Fruit fly (Drosophila melanogaster) whole organism, embryonic: ENCODE measurements around the gene Mtr3.

Experiments used
- Atf-2 ChIP-seq: fragments of 200-800 bp; sonication (Bioruptor generic); optimal IDR thresholded peaks from 2 replicates; lab custom pipeline; 2016; ENCODE audit warnings: missing biosample characterization, missing genetic modification characterization
- Atf3 ChIP-seq: fragments of 200-800 bp; sonication (Bioruptor generic); optimal IDR thresholded peaks from 3 replicates; lab custom pipeline; 2016; ENCODE audit warnings: missing biosample characterization, missing genetic modification characterization
- B-H2 ChIP-seq: fragments of 200-800 bp; sonication (Bioruptor generic); optimal IDR thresholded peaks from 2 replicates; lab custom pipeline; 2018; ENCODE audit warnings: missing biosample characterization, mild to moderate bottlenecking, missing genetic modification characterization
- CG10959 ChIP-seq: fragments of 200-800 bp; sonication (Bioruptor generic); IDR thresholded peaks from 2 replicates; pipeline ENCODE4 v1.3.6; 2022; ENCODE audit warnings: missing biosample characterization, missing genetic modification characterization
- CG11085 ChIP-seq: fragments of 200-800 bp; sonication (Bioruptor generic); IDR thresholded peaks from 2 replicates; pipeline ENCODE4 v1.3.6; 2022; ENCODE audit warnings: missing biosample characterization, missing genetic modification characterization
- CG11695 ChIP-seq: fragments of 200-800 bp; sonication (Bioruptor generic); IDR thresholded peaks from 3 replicates; pipeline ENCODE4 v1.3.6; 2022; ENCODE audit warnings: missing biosample characterization, missing genetic modification characterization
- CG11696 ChIP-seq: fragments of 200-800 bp; sonication (Bioruptor generic); IDR thresholded peaks from 2 replicates; pipeline ENCODE4 v1.3.6; 2022; ENCODE audit warnings: missing biosample characterization, missing genetic modification characterization
- CG12942 ChIP-seq: fragments of 200-800 bp; sonication (Bioruptor generic); optimal IDR thresholded peaks from 3 replicates; lab custom pipeline; 2016; ENCODE audit warnings: missing biosample characterization, missing genetic modification characterization
- CG14441 ChIP-seq: fragments of 200-800 bp; sonication (Bioruptor generic); IDR thresholded peaks from 2 replicates; pipeline ENCODE4 v1.3.6; 2022; ENCODE audit warnings: missing biosample characterization, missing genetic modification characterization
- CG14965 ChIP-seq: fragments of 200-800 bp; sonication (Bioruptor generic); optimal IDR thresholded peaks from 2 replicates; lab custom pipeline; 2016; ENCODE audit warnings: missing biosample characterization, missing genetic modification characterization, borderline replicate concordance
- CG15269 ChIP-seq: fragments of 200-800 bp; sonication (Bioruptor generic); optimal IDR thresholded peaks from 2 replicates; lab custom pipeline; 2018; ENCODE audit warnings: missing biosample characterization, mild to moderate bottlenecking, missing genetic modification characterization, moderate library complexity
- CG15479 ChIP-seq: fragments of 200-800 bp; sonication (Bioruptor generic); optimal IDR thresholded peaks from 3 replicates; lab custom pipeline; 2019; ENCODE audit warnings: missing biosample characterization, mild to moderate bottlenecking, missing genetic modification characterization, moderate library complexity
- CG1603 ChIP-seq: fragments of 200-800 bp; sonication (Bioruptor generic); optimal IDR thresholded peaks from 2 replicates; lab custom pipeline; 2019; ENCODE audit warnings: missing biosample characterization, mild to moderate bottlenecking, missing genetic modification characterization, moderate library complexity
- CG18619 ChIP-seq: fragments of 200-800 bp; sonication (Bioruptor generic); optimal IDR thresholded peaks from 3 replicates; lab custom pipeline; 2017; ENCODE audit warnings: missing biosample characterization, mild to moderate bottlenecking, missing genetic modification characterization
- CG2678 ChIP-seq: fragments of 200-800 bp; sonication (Bioruptor generic); optimal IDR thresholded peaks from 3 replicates; lab custom pipeline; 2019; ENCODE audit warnings: missing biosample characterization, mild to moderate bottlenecking, missing genetic modification characterization, moderate library complexity
- CG31365 ChIP-seq: fragments of 200-800 bp; sonication (Bioruptor generic); optimal IDR thresholded peaks from 2 replicates; lab custom pipeline; 2018; ENCODE audit warnings: missing biosample characterization, mild to moderate bottlenecking, missing genetic modification characterization
- CG5180 ChIP-seq: fragments of 200-800 bp; sonication (Bioruptor generic); optimal IDR thresholded peaks from 3 replicates; lab custom pipeline; 2017; ENCODE audit warnings: missing biosample characterization, missing genetic modification characterization, mild to moderate bottlenecking, moderate library complexity, missing genetic modification reagents
- CG5953 ChIP-seq: fragments of 200-800 bp; sonication (Bioruptor generic); IDR thresholded peaks from 2 replicates; pipeline ENCODE4 v1.3.6; 2022; ENCODE audit warnings: missing biosample characterization, missing genetic modification characterization
- CG6254 ChIP-seq: fragments of 200-800 bp; sonication (Bioruptor generic); optimal IDR thresholded peaks from 3 replicates; lab custom pipeline; 2017; ENCODE audit warnings: mild to moderate bottlenecking, missing biosample characterization, missing genetic modification reagents, missing genetic modification characterization
- CG6689 ChIP-seq: fragments of 200-800 bp; sonication (Bioruptor generic); IDR thresholded peaks from 2 replicates; pipeline ENCODE4 v1.3.6; 2022; ENCODE audit warnings: missing biosample characterization, missing genetic modification characterization
- CG8765 ChIP-seq: fragments of 200-800 bp; sonication (Bioruptor generic); IDR thresholded peaks from 2 replicates; pipeline ENCODE4 v1.3.6; 2022; ENCODE audit warnings: missing biosample characterization, missing genetic modification characterization
- CrebB ChIP-seq: fragments of 200-800 bp; sonication (Bioruptor generic); optimal IDR thresholded peaks from 3 replicates; lab custom pipeline; 2018; ENCODE audit warnings: missing biosample characterization, mild to moderate bottlenecking, missing genetic modification characterization
- Dll ChIP-seq: fragments of 200-800 bp; sonication (Bioruptor generic); IDR thresholded peaks from 4 replicates; pipeline ENCODE4 v1.3.6; 2022; ENCODE audit warnings: missing biosample characterization, missing genetic modification characterization; ENCODE audit not compliant: partially characterized antibody
- Ets65A ChIP-seq: fragments of 200-800 bp; sonication (Bioruptor generic); peaks from one replicate; lab custom pipeline; 2016; ENCODE audit warnings: missing biosample characterization, missing genetic modification characterization
- Hand ChIP-seq: fragments of 200-800 bp; sonication (Bioruptor generic); optimal IDR thresholded peaks from 2 replicates; lab custom pipeline; 2017; ENCODE audit warnings: mild to moderate bottlenecking, missing biosample characterization, missing genetic modification reagents, missing genetic modification characterization
- HmgD ChIP-seq: fragments of 200-800 bp; sonication (Bioruptor generic); optimal IDR thresholded peaks from 3 replicates; lab custom pipeline; 2016; ENCODE audit warnings: missing biosample characterization, missing genetic modification characterization
- Hmr ChIP-seq: fragments of 200-800 bp; sonication (Bioruptor generic); optimal IDR thresholded peaks from 3 replicates; lab custom pipeline; 2017; ENCODE audit warnings: mild to moderate bottlenecking, missing biosample characterization, missing genetic modification reagents, missing genetic modification characterization
- Hsf ChIP-seq: fragments of 200-800 bp; sonication (Bioruptor generic); optimal IDR thresholded peaks from 3 replicates; lab custom pipeline; 2016; ENCODE audit warnings: missing biosample characterization, missing genetic modification characterization
- NC2β ChIP-seq: fragments of 200-800 bp; sonication (Bioruptor generic); optimal IDR thresholded peaks from 2 replicates; lab custom pipeline; 2016; ENCODE audit warnings: missing biosample characterization, missing genetic modification characterization
- Side ChIP-seq: fragments of 200-800 bp; sonication (Bioruptor generic); optimal IDR thresholded peaks from 2 replicates; lab custom pipeline; 2016; ENCODE audit warnings: missing biosample characterization, missing genetic modification characterization
- Sox100B ChIP-seq: fragments of 200-800 bp; sonication (Bioruptor generic); optimal IDR thresholded peaks from 3 replicates; lab custom pipeline; 2018; ENCODE audit warnings: missing biosample characterization, mild to moderate bottlenecking, missing genetic modification characterization
- amos ChIP-seq: fragments of 200-800 bp; sonication (Bioruptor generic); IDR thresholded peaks from 2 replicates; pipeline ENCODE4 v1.3.6; 2022; ENCODE audit warnings: missing biosample characterization, missing genetic modification characterization; ENCODE audit not compliant: partially characterized antibody
- ap ChIP-seq: fragments of 200-800 bp; sonication (Bioruptor generic); IDR thresholded peaks from 2 replicates; pipeline ENCODE4 v1.3.6; 2022; ENCODE audit warnings: missing biosample characterization, missing genetic modification characterization
- ase ChIP-seq: fragments of 200-800 bp; sonication (Bioruptor generic); IDR thresholded peaks from 3 replicates; pipeline ENCODE4 v1.3.6; 2022; ENCODE audit warnings: missing biosample characterization, missing genetic modification characterization
- ash1 ChIP-seq: fragments of 200-800 bp; sonication (Bioruptor generic); optimal IDR thresholded peaks from 2 replicates; lab custom pipeline; 2018; ENCODE audit warnings: missing biosample characterization, mild to moderate bottlenecking, missing genetic modification characterization
- ato ChIP-seq: fragments of 200-800 bp; sonication (Bioruptor generic); IDR thresholded peaks from 2 replicates; pipeline ENCODE4 v1.3.6; 2022; ENCODE audit warnings: missing biosample characterization, missing genetic modification characterization; ENCODE audit not compliant: partially characterized antibody
- bcd ChIP-seq: fragments of 200-800 bp; sonication (Bioruptor generic); optimal IDR thresholded peaks from 2 replicates; lab custom pipeline; 2017; ENCODE audit warnings: missing biosample characterization, mild to moderate bottlenecking, missing genetic modification characterization
- chinmo ChIP-seq: fragments of 200-800 bp; sonication (Bioruptor generic); IDR thresholded peaks from 4 replicates; pipeline ENCODE4 v1.3.6; 2022; ENCODE audit warnings: missing biosample characterization, missing genetic modification characterization; ENCODE audit not compliant: partially characterized antibody
- eve ChIP-seq, 2 experiments: fragments of >200 bp; optimal IDR thresholded peaks; 2 replicates each; lab custom pipeline; 2017; ENCODE audit warnings: missing biosample characterization in 2 of 2, missing genetic modification characterization in 2 of 2
- gcm ChIP-seq: fragments of 200-800 bp; sonication (Bioruptor generic); optimal IDR thresholded peaks from 2 replicates; lab custom pipeline; 2019; ENCODE audit warnings: missing biosample characterization, mild to moderate bottlenecking, missing genetic modification characterization, moderate library complexity
- grau ChIP-seq: fragments of 200-800 bp; optimal IDR thresholded peaks from 3 replicates; lab custom pipeline; 2019; ENCODE audit warnings: missing biosample characterization, mild to moderate bottlenecking, missing genetic modification characterization, moderate library complexity
- gt ChIP-seq: fragments of 200-800 bp; sonication (Bioruptor generic); IDR thresholded peaks from 2 replicates; pipeline ENCODE4 v1.3.6; 2022; ENCODE audit warnings: missing biosample characterization, missing genetic modification characterization
- her ChIP-seq: fragments of 200-800 bp; sonication (Bioruptor generic); optimal IDR thresholded peaks from 2 replicates; lab custom pipeline; 2016; ENCODE audit warnings: missing biosample characterization, missing genetic modification characterization
- ken ChIP-seq: fragments of 200-800 bp; sonication (Bioruptor generic); IDR thresholded peaks from 3 replicates; pipeline ENCODE4 v1.3.6; 2022; ENCODE audit warnings: missing biosample characterization, missing genetic modification characterization
- repo ChIP-seq: fragments of 200-800 bp; sonication (Bioruptor generic); optimal IDR thresholded peaks from 2 replicates; lab custom pipeline; 2016; ENCODE audit warnings: missing biosample characterization, missing genetic modification characterization
- salm ChIP-seq: fragments of 200-800 bp; sonication (Bioruptor generic); optimal IDR thresholded peaks from 2 replicates; lab custom pipeline; 2018; ENCODE audit warnings: missing biosample characterization, mild to moderate bottlenecking, missing genetic modification characterization
- sens ChIP-seq: fragments of 200-800 bp; sonication (Bioruptor generic); peaks from one replicate; lab custom pipeline; 2016; ENCODE audit warnings: missing biosample characterization, missing genetic modification characterization
- shn ChIP-seq: fragments of 200-800 bp; sonication (Bioruptor generic); optimal IDR thresholded peaks from 3 replicates; lab custom pipeline; 2016; ENCODE audit warnings: missing biosample characterization, missing genetic modification characterization
- slou ChIP-seq: fragments of 200-800 bp; sonication (Bioruptor generic); optimal IDR thresholded peaks from 3 replicates; lab custom pipeline; 2016; ENCODE audit warnings: missing biosample characterization, missing genetic modification characterization
- zf30C ChIP-seq: fragments of 200-800 bp; sonication (Bioruptor generic); optimal IDR thresholded peaks from 3 replicates; lab custom pipeline; 2018; ENCODE audit warnings: missing biosample characterization, mild to moderate bottlenecking, missing genetic modification characterization

The Mtr3 gene

DNA sequence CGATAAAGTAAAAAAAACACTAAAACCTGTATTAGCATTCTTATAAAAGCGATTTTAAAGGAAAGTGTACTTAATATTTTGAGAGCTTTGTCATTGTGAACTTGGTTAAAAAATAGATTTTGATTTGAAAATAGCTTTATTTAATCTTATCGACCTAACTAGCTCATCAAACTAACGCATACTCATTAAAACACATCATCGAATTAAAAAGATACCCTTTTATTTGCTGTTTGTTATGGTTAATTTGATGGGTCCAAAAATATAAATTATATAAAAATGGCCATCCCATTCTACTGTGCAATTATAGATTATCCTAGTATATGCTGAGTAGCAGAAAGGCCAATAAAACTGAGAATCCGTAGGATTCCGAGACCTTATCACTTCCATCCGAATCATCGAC, 37.5 kb upstream of the Mtr3 start, which contains the start of gene CG32219:
Gene CG32219, minus strand, starts transcription at position 101 of the 400 bp plus-strand sequence.
- TF ChIP-seq Hmr (GFP tag; lab: Kevin White, UChicago) (no peak), Dll (GFP tag; lab: Robert Waterston, UW) (no peak)

DNA sequence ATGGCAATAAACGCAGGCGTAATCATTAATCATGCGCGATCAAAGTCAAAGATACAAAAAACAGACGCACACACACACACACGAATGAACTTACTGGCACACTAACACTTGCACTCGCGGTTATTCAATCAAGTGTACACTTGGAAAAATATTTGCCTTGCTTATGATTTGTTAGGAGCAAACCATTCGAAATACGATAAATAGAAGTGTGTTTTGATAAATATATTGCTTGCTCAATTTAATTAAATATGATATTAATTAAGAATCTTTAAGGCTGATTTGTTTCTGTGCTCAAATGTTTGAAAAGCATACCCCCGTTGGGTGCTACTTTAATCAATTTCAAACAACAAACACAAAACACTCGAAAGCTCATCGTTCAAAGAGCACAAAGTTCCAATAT, 32.0 kb upstream of the Mtr3 start:
- no peak for TF ChIP-seq B-H2 (GFP tag; lab: Kevin White, UChicago)
- TF ChIP-seq salm: no peak
- peak; percentile 90 for TF ChIP-seq Ets65A (GFP tag; lab: Kevin White, UChicago)
- TF ChIP-seq CG10959: no peak
- TF ChIP-seq gt (GFP tag; lab: Robert Waterston, UW): no peak
- TF ChIP-seq Side: no peak
- no peak; the same call in 1 of the 2 replicates for TF ChIP-seq CG14441
- TF ChIP-seq Atf3 (GFP tag; lab: Kevin White, UChicago): no peak
- TF ChIP-seq her (GFP tag; lab: Kevin White, UChicago): no peak
- TF ChIP-seq CG11696 (GFP tag; lab: Robert Waterston, UW): no peak
- TF ChIP-seq CG6689 (GFP tag; lab: Robert Waterston, UW): peak; percentile 33; the same call in 1 of the 2 replicates
- no peak for TF ChIP-seq CG15269 (tag; lab: Kevin White, UChicago)
- TF ChIP-seq ato (GFP tag; lab: Robert Waterston, UW): no peak
- no peak for TF ChIP-seq repo (GFP tag; lab: Kevin White, UChicago)
- TF ChIP-seq slou: no peak
- TF ChIP-seq bcd (GFP tag; lab: Kevin White, UChicago): peak; percentile 1
- TF ChIP-seq shn: no peak
- TF ChIP-seq CG12942 (GFP tag; lab: Kevin White, UChicago): peak; percentile 2
- no peak for TF ChIP-seq eve (GFP tag; optimal IDR thresholded peaks at IDR 0.05; lab: Kevin White, UChicago)
- TF ChIP-seq Hsf: no peak
- TF ChIP-seq CG6254 (GFP tag; lab: Kevin White, UChicago): no peak
- TF ChIP-seq ken: no peak
- peak; percentile 7 for TF ChIP-seq sens (GFP tag; lab: Kevin White, UChicago)
- no peak for TF ChIP-seq ase (GFP tag; lab: Robert Waterston, UW)
- TF ChIP-seq ap (GFP tag; lab: Robert Waterston, UW): no peak
- no peak for TF ChIP-seq CG11695 (GFP tag; lab: Robert Waterston, UW)
- peak; percentile 52 for TF ChIP-seq CG1603 (tag; lab: Kevin White, UChicago)
- TF ChIP-seq zf30C (GFP tag; lab: Kevin White, UChicago): no peak
- TF ChIP-seq Hand (GFP tag; lab: Kevin White, UChicago): no peak
- TF ChIP-seq CG5180 (GFP tag; lab: Kevin White, UChicago): no peak
- TF ChIP-seq CG14965 (GFP tag; lab: Kevin White, UChicago): no peak
- TF ChIP-seq CG11085 (GFP tag; lab: Robert Waterston, UW): no peak
- peak; percentile 3 for TF ChIP-seq Sox100B (GFP tag; lab: Kevin White, UChicago)
- TF ChIP-seq Atf-2 (GFP tag; lab: Kevin White, UChicago): no peak
- no peak for TF ChIP-seq HmgD (GFP tag; lab: Kevin White, UChicago)
- TF ChIP-seq CG18619 (GFP tag; lab: Kevin White, UChicago): no peak
- TF ChIP-seq CG2678 (tag; lab: Kevin White, UChicago): no peak
- no peak for TF ChIP-seq CG15479 (GFP tag; lab: Kevin White, UChicago)
- TF ChIP-seq grau (tag; lab: Kevin White, UChicago): no peak
- TF ChIP-seq CG5953 (GFP tag; lab: Robert Waterston, UW): no peak
- TF ChIP-seq ash1: no peak
- no peak for TF ChIP-seq gcm
- no peak for TF ChIP-seq amos
- TF ChIP-seq NC2β: no peak
- no peak for TF ChIP-seq CrebB (tag; lab: Kevin White, UChicago)
- TF ChIP-seq chinmo (GFP tag; lab: Robert Waterston, UW): 0 out of 4 replicates have a peak, but pooled peaks have one; percentile 32
- no peak for TF ChIP-seq CG31365 (tag; lab: Kevin White, UChicago)
- no peak for TF ChIP-seq CG8765
